Worm (Caenorhabditis elegans) whole organism, young adult: ENCODE results near the gene Y45F10B.9.

Experiments
- F22D6.2 ChIP-seq: sonication (generic microtip); optimal IDR thresholded peaks from 2 replicates; lab custom pipeline; 2016; ENCODE audit warnings: mild to moderate bottlenecking, missing genetic modification characterization, missing compliant biosample characterization
- K11D2.4 ChIP-seq: fragments of 200-800 bp; sonication (Bioruptor generic); IDR thresholded peaks from 2 replicates; pipeline ENCODE4 v1.3.6; 2022; ENCODE audit warnings: missing genetic modification reagents, missing genetic modification characterization, missing compliant biosample characterization
- Y67H2A.10 ChIP-seq: fragments of 200-800 bp; sonication (Bioruptor generic); conservative IDR thresholded peaks from 2 replicates; pipeline ENCODE4 v1.3.6; 2022; ENCODE audit warnings: missing genetic modification reagents, missing genetic modification characterization, missing compliant biosample characterization
- attf-5 ChIP-seq: fragments of 200-800 bp; sonication (Bioruptor generic); optimal IDR thresholded peaks from 2 replicates; lab custom pipeline; 2018; ENCODE audit warnings: mild to moderate bottlenecking, missing genetic modification characterization, missing compliant biosample characterization
- efl-1 ChIP-seq: fragments of 150-350 bp; optimal IDR thresholded peaks from 2 replicates; lab custom pipeline; 2014; ENCODE audit warnings: missing biosample characterization, missing genetic modification reagents, missing genetic modification characterization
- fkh-3 ChIP-seq: sonication (generic microtip); optimal IDR thresholded peaks from 2 replicates; lab custom pipeline; 2016; ENCODE audit warnings: mild to moderate bottlenecking, missing genetic modification characterization, missing compliant biosample characterization
- hlh-12 ChIP-seq: sonication (generic microtip); optimal IDR thresholded peaks from 2 replicates; lab custom pipeline; 2016; ENCODE audit warnings: missing genetic modification characterization, missing compliant biosample characterization
- lin-35 ChIP-seq, 3 experiments: fragments of 150-350 bp in 2 of 3; sonication (generic microtip) in 1 of 3; optimal IDR thresholded peaks; 2 replicates each; lab custom pipeline; 2014 to 2018; ENCODE audit warnings: missing biosample characterization in 3 of 3, missing genetic modification characterization in 3 of 3, missing genetic modification reagents in 3 of 3
- madf-10 ChIP-seq: sonication (generic microtip); optimal IDR thresholded peaks from 2 replicates; lab custom pipeline; 2016; ENCODE audit warnings: mild to moderate bottlenecking, missing genetic modification characterization, missing compliant biosample characterization
- nfya-2 ChIP-seq: fragments of 200-800 bp; sonication (Bioruptor generic); IDR thresholded peaks from 2 replicates; pipeline ENCODE4 v1.3.6; 2022; ENCODE audit warnings: missing genetic modification reagents, missing genetic modification characterization, missing compliant biosample characterization
- pbrm-1 ChIP-seq: fragments of 200-800 bp; sonication (Bioruptor generic); IDR thresholded peaks from 2 replicates; pipeline ENCODE4 v1.3.6; 2022; ENCODE audit warnings: missing genetic modification reagents, missing genetic modification characterization, missing compliant biosample characterization
- sptf-2 ChIP-seq: fragments of 200-800 bp; sonication (Bioruptor generic); optimal IDR thresholded peaks from 2 replicates; lab custom pipeline; 2018; ENCODE audit warnings: mild to moderate bottlenecking, missing genetic modification characterization, missing compliant biosample characterization
- unc-62 ChIP-seq: fragments of 150-350 bp; optimal IDR thresholded peaks from 2 replicates; lab custom pipeline; 2014; ENCODE audit warnings: missing biosample characterization, missing genetic modification reagents, missing genetic modification characterization

ce11 chrIV:13636975-13637374, 39.3 kb upstream of the Y45F10B.9 start, which contains the start of gene C08F11.7:
- TF ChIP-seq lin-35 (GFP tag; optimal IDR thresholded peaks at IDR 0.05; lab: Kevin White, UChicago) (no peak), unc-62 (GFP tag; lab: Kevin White, UChicago) (no peak), pbrm-1 (GFP tag; lab: Robert Waterston, UW) (no peak), madf-10 (tag; lab: Kevin White, UChicago) (no peak), fkh-3 (no peak), efl-1 (GFP tag; lab: Kevin White, UChicago) (no peak), hlh-12 (tag; lab: Kevin White, UChicago) (no peak), attf-5 (no peak), sptf-2 (no peak), Y67H2A.10 (GFP tag; lab: Robert Waterston, UW) (no peak), nfya-2 (GFP tag; lab: Robert Waterston, UW) (no peak), F22D6.2 (tag; lab: Kevin White, UChicago) (no peak), K11D2.4 (GFP tag; lab: Robert Waterston, UW) (no peak)
